Worm (Caenorhabditis elegans): ENCODE measurements around the gene K08F8.7.

DNA sequence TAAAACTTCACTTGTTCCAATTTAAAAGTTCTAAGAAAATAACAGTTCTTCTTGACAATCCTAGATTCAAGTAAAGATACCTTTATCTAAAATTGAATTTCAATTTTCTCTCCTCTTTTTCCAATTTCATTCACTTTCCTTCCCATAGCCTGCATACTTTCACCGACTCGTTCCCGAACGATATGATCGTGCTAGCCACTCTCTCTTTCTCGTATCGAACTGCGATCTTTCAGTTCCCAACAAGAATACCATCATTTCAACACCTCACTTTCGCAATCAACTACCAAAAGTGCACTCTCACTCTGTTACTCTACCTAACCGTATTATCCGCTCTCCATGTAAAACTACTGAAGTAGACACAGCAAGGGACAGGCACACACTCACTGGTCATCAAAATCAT, 5.1 kb downstream of the K08F8.7 start:
- TF ChIP-seq flt-1 (GFP tag; IDR thresholded peaks at IDR 0.05) = no peak
- no peak for TF ChIP-seq ceh-13 (GFP tag; optimal IDR thresholded peaks at IDR 0.05)
- no peak for TF ChIP-seq pes-1 (GFP tag; IDR thresholded peaks at IDR 0.05)

All from whole organism, early embryonic.